Worm (Caenorhabditis elegans): Measurements from ENCODE around the gene C04C3.14.

ce11 chrIV:3442513-3442912, 46.8 kb downstream of the C04C3.14 start:
- TF ChIP-seq mep-1 (tag; optimal IDR thresholded peaks at IDR 0.05), result no peak
- TF ChIP-seq elt-1 (tag; optimal IDR thresholded peaks at IDR 0.05; ENCODE audit: borderline replicate concordance, insufficient read depth), result no peak
- no peak for TF ChIP-seq pha-4 (tag; optimal IDR thresholded peaks at IDR 0.05)
- no peak for TF ChIP-seq unc-62 (GFP tag; optimal IDR thresholded peaks at IDR 0.05)
- TF ChIP-seq nhr-12 (tag; optimal IDR thresholded peaks at IDR 0.05), result no peak
- no peak for TF ChIP-seq blmp-1 (tag; optimal IDR thresholded peaks at IDR 0.05)
- TF ChIP-seq nhr-28 (tag; optimal IDR thresholded peaks at IDR 0.05), result no peak
- TF ChIP-seq nhr-237 (tag; optimal IDR thresholded peaks at IDR 0.05), result no peak
- TF ChIP-seq ces-1 (GFP tag; optimal IDR thresholded peaks at IDR 0.05), result no peak
